Worm (Caenorhabditis elegans) whole organism, L2 larva: Measurements from ENCODE around the gene osgn-1.

Source experiments
- C34F6.9 ChIP-seq: fragments of 150-350 bp; optimal IDR thresholded peaks from 2 replicates; lab custom pipeline; 2014; ENCODE audit warnings: missing biosample characterization, missing genetic modification characterization
- F13H6.1 ChIP-seq: sonication (generic microtip); optimal IDR thresholded peaks from 2 replicates; lab custom pipeline; 2016; ENCODE audit warnings: missing genetic modification characterization, missing compliant biosample characterization
- R02D3.7 ChIP-seq: fragments of 150-350 bp; optimal IDR thresholded peaks from 2 replicates; lab custom pipeline; 2014; ENCODE audit warnings: missing biosample characterization, missing genetic modification characterization
- ZK546.5 ChIP-seq: sonication (generic microtip); optimal IDR thresholded peaks from 2 replicates; lab custom pipeline; 2017; ENCODE audit warnings: missing biosample characterization, missing genetic modification characterization
- aly-2 ChIP-seq: fragments of 150-350 bp; optimal IDR thresholded peaks from 2 replicates; lab custom pipeline; 2014; ENCODE audit warnings: missing biosample characterization, missing genetic modification characterization
- ama-1 ChIP-seq: fragments of 150-350 bp; optimal IDR thresholded peaks from 2 replicates; lab custom pipeline; 2018; ENCODE audit warnings: inconsistent platforms
- ceh-82 ChIP-seq: fragments of 150-350 bp; optimal IDR thresholded peaks from 2 replicates; lab custom pipeline; 2014; ENCODE audit warnings: missing biosample characterization, missing genetic modification characterization
- crh-2 ChIP-seq: sonication (generic microtip); optimal IDR thresholded peaks from 2 replicates; lab custom pipeline; 2017; ENCODE audit warnings: missing biosample characterization, missing genetic modification characterization
- dmd-4 ChIP-seq: sonication (generic microtip); optimal IDR thresholded peaks from 2 replicates; lab custom pipeline; 2017; ENCODE audit warnings: missing biosample characterization, missing genetic modification characterization
- egl-27 ChIP-seq: sonication (generic microtip); optimal IDR thresholded peaks from 3 replicates; lab custom pipeline; 2017; ENCODE audit warnings: missing biosample characterization, missing genetic modification reagents, missing genetic modification characterization
- elt-3 ChIP-seq: sonication (generic microtip); optimal IDR thresholded peaks from 2 replicates; lab custom pipeline; 2017; ENCODE audit warnings: missing biosample characterization, missing genetic modification characterization
- lin-11 ChIP-seq: fragments of 150-350 bp; sonication (generic microtip); optimal IDR thresholded peaks from 2 replicates; lab custom pipeline; 2014; ENCODE audit warnings: missing biosample characterization, missing genetic modification characterization, inconsistent platforms, mixed read lengths
- lin-39 ChIP-seq: fragments of 150-350 bp; optimal IDR thresholded peaks from 2 replicates; lab custom pipeline; 2014; ENCODE audit warnings: missing biosample characterization, missing genetic modification reagents, missing genetic modification characterization
- lsy-2 ChIP-seq, 2 experiments: fragments of 150-350 bp in 1 of 2; sonication (generic microtip) in 1 of 2; optimal IDR thresholded peaks; 2 replicates each; lab custom pipeline; 2014 to 2017; ENCODE audit warnings: missing biosample characterization in 2 of 2, missing genetic modification characterization in 2 of 2
- mab-5 ChIP-seq: fragments of 150-350 bp; optimal IDR thresholded peaks from 2 replicates; lab custom pipeline; 2014; ENCODE audit warnings: missing biosample characterization, missing genetic modification characterization
- mbf-1 ChIP-seq: sonication (generic microtip); optimal IDR thresholded peaks from 2 replicates; lab custom pipeline; 2017; ENCODE audit warnings: missing biosample characterization, missing genetic modification characterization
- mdl-1 ChIP-seq, 2 experiments: fragments of 150-350 bp in 1 of 2; sonication (generic microtip) in 1 of 2; optimal IDR thresholded peaks; 2 replicates each; lab custom pipeline; 2017; ENCODE audit warnings: missing biosample characterization in 2 of 2, missing genetic modification characterization in 2 of 2
- nhr-10 ChIP-seq: sonication (generic microtip); optimal IDR thresholded peaks from 2 replicates; lab custom pipeline; 2017; ENCODE audit warnings: missing biosample characterization, missing genetic modification characterization
- nhr-11 ChIP-seq: fragments of 150-350 bp; optimal IDR thresholded peaks from 2 replicates; lab custom pipeline; 2014; ENCODE audit warnings: missing biosample characterization, missing genetic modification characterization
- nhr-129 ChIP-seq: fragments of 150-350 bp; optimal IDR thresholded peaks from 2 replicates; lab custom pipeline; 2014; ENCODE audit warnings: missing biosample characterization, missing genetic modification characterization
- nhr-21 ChIP-seq: fragments of 150-350 bp; optimal IDR thresholded peaks from 2 replicates; lab custom pipeline; 2014; ENCODE audit warnings: missing biosample characterization, missing genetic modification characterization
- nhr-23 ChIP-seq: fragments of 150-350 bp; optimal IDR thresholded peaks from 2 replicates; lab custom pipeline; 2014; ENCODE audit warnings: missing biosample characterization, missing genetic modification reagents, missing genetic modification characterization
- nhr-25 ChIP-seq: fragments of 150-350 bp; sonication (generic microtip); optimal IDR thresholded peaks from 3 replicates; lab custom pipeline; 2014; ENCODE audit warnings: missing biosample characterization, missing genetic modification characterization
- nhr-6 ChIP-seq: fragments of 150-350 bp; optimal IDR thresholded peaks from 2 replicates; lab custom pipeline; 2014; ENCODE audit warnings: missing biosample characterization, missing genetic modification characterization
- nhr-77 ChIP-seq: fragments of 150-350 bp; optimal IDR thresholded peaks from 2 replicates; lab custom pipeline; 2014; ENCODE audit warnings: missing biosample characterization, missing genetic modification characterization
- peb-1 ChIP-seq: fragments of 150-350 bp; optimal IDR thresholded peaks from 2 replicates; lab custom pipeline; 2014; ENCODE audit warnings: missing biosample characterization, missing genetic modification characterization
- skn-1 ChIP-seq: sonication (generic microtip); optimal IDR thresholded peaks from 2 replicates; lab custom pipeline; 2017; ENCODE audit warnings: missing biosample characterization, missing genetic modification characterization
- sma-9 ChIP-seq, 2 experiments: fragments of 150-350 bp in 1 of 2; sonication (generic microtip) in 1 of 2; optimal IDR thresholded peaks; 2 replicates each; lab custom pipeline; 2014 to 2016; ENCODE audit warnings: missing genetic modification characterization in 2 of 2, mild to moderate bottlenecking in 1 of 2, missing biosample characterization in 1 of 2, missing compliant biosample characterization in 1 of 2, missing genetic modification reagents in 1 of 2, moderate library complexity in 1 of 2
- snpc-4 ChIP-seq: fragments of 150-350 bp; optimal IDR thresholded peaks from 2 replicates; lab custom pipeline; 2014; ENCODE audit warnings: missing biosample characterization, missing genetic modification characterization
- unc-62 ChIP-seq: fragments of 150-350 bp; optimal IDR thresholded peaks from 2 replicates; lab custom pipeline; 2014; ENCODE audit warnings: missing biosample characterization, missing genetic modification reagents, missing genetic modification characterization
- ztf-1 ChIP-seq: fragments of 200-800 bp; sonication (Bioruptor generic); conservative IDR thresholded peaks from 2 replicates; pipeline ENCODE4 v1.3.6; 2022; ENCODE audit warnings: missing genetic modification characterization, missing compliant biosample characterization
- ztf-11 ChIP-seq: sonication (generic microtip); optimal IDR thresholded peaks from 2 replicates; lab custom pipeline; 2017; ENCODE audit warnings: missing biosample characterization, missing genetic modification characterization

osgn-1 gene

DNA sequence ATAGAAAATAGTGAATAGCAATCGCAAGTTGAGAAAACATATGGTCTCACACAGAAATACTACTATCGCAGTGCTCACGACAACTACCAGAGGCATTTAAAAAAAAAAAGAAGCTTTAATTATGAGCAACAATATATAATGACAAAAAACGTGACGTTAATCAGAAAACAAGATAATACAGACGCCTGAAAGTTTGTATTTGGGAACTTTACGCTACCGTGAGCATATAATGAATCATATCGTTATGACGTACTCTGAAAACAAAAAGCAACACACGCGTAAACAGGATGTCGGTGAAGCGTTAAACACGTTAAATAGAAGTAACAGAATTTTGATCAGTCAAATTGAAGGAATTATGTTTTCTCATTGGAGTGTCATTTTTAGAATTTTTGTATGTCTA is 18.7 kb downstream of the osgn-1 start, which contains the start of gene srbc-71:
Gene srbc-71, minus strand, starts transcription at position 101 of the 400 bp plus-strand sequence.
- TF ChIP-seq C34F6.9 (tag; lab: Kevin White, UChicago) = no peak
- TF ChIP-seq lin-11 (tag; lab: Kevin White, UChicago) = no peak
- no peak for TF ChIP-seq elt-3 (tag; lab: Kevin White, UChicago)
- no peak for TF ChIP-seq nhr-77 (tag; lab: Kevin White, UChicago)
- TF ChIP-seq skn-1 (tag; lab: Kevin White, UChicago) = no peak
- TF ChIP-seq lsy-2 (tag; optimal IDR thresholded peaks at IDR 0.05; lab: Kevin White, UChicago) = no peak
- no peak for TF ChIP-seq nhr-23 (tag; lab: Kevin White, UChicago)
- TF ChIP-seq nhr-10 (tag; lab: Kevin White, UChicago) = no peak
- TF ChIP-seq F13H6.1 (tag; lab: Kevin White, UChicago) = no peak
- TF ChIP-seq snpc-4 (tag; lab: Kevin White, UChicago) = no peak
- TF ChIP-seq nhr-6 (tag; lab: Kevin White, UChicago) = no peak
- TF ChIP-seq R02D3.7 (tag; lab: Kevin White, UChicago) = no peak
- no peak for TF ChIP-seq sma-9 (GFP tag; optimal IDR thresholded peaks at IDR 0.05; lab: Kevin White, UChicago)
- TF ChIP-seq sma-9 (tag; optimal IDR thresholded peaks at IDR 0.05; lab: Kevin White, UChicago) = no peak
- TF ChIP-seq mab-5 (tag; lab: Kevin White, UChicago) = no peak
- no peak for TF ChIP-seq mdl-1 (tag; optimal IDR thresholded peaks at IDR 0.05; lab: Kevin White, UChicago)

DNA sequence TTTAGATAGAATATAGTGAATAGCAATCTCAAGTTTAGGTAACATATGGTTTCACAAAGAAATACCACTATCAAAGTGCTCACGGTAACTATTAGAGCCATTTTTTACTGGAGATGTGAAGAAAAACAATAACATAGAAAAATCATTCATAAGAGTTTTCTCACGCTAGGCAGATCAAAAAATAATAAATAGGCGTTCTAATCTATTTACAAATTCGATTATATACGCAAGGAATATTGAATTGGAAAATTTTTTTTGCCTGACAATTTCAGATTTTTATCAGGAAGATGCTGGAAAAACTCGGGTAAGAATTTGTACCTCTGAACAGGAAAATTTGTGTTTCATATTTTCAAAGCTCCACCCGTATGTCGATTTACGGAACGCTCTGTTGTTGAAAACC is 20.7 kb downstream of the osgn-1 start, which contains the start of gene srbc-70:
Gene srbc-70, minus strand, starts transcription at position 101 of the 400 bp plus-strand sequence.
- TF ChIP-seq dmd-4 (tag; lab: Kevin White, UChicago) (no peak), ztf-1 (GFP tag; lab: Robert Waterston, UW) (no peak)

- peak; percentile 87 for TF ChIP-seq ama-1 (lab: Kevin White, UChicago)
- TF ChIP-seq sma-9 (GFP tag; optimal IDR thresholded peaks at IDR 0.05; lab: Kevin White, UChicago) = no peak
- TF ChIP-seq sma-9 (tag; optimal IDR thresholded peaks at IDR 0.05; lab: Kevin White, UChicago) = no peak
- TF ChIP-seq nhr-21 (tag; lab: Kevin White, UChicago) = peak; percentile 42
Measured at ce11 chrIV:4235315-4236024, 28.3 kb downstream of the osgn-1 start, which contains the start of the genes zipt-2.2 and dpy-13. Gene zipt-2.2 (minus strand): TSS chrIV:4235365. Gene dpy-13 (plus strand): TSS chrIV:4235614.

DNA sequence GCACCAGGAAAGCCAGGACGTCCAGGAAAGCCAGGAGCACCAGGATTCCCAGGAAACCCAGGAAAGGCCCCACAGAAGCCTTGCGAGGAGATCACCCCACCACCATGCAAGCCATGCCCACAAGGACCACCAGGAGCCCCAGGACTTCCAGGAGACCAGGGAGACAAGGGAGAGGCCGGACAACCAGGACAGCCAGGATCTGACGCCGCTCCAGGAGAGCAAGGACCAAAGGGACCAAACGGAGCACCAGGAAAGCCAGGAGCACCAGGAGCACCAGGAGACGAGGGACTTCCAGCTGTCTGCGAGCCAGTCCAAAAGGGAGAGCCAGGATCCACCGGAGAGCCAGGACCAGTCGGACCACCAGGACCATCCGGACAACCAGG is 28.8 kb downstream of the osgn-1 start:
- no peak for TF ChIP-seq lin-39 (tag; lab: Kevin White, UChicago)

ce11 chrIV:4236671-4237070 is 29.5 kb downstream of the osgn-1 start:
- TF ChIP-seq nhr-23 (tag; lab: Kevin White, UChicago) (no peak), ama-1 (lab: Kevin White, UChicago) (peak; percentile 8), egl-27 (tag; lab: Kevin White, UChicago) (no peak), nhr-11 (tag; lab: Kevin White, UChicago) (peak; percentile 24), ZK546.5 (no peak), mbf-1 (tag; lab: Kevin White, UChicago) (no peak), skn-1 (tag; lab: Kevin White, UChicago) (no peak), peb-1 (no peak), ztf-11 (no peak), crh-2 (no peak), ztf-1 (GFP tag; lab: Robert Waterston, UW) (no peak), nhr-25 (tag; lab: Kevin White, UChicago) (peak; percentile 22), lin-11 (tag; lab: Kevin White, UChicago) (no peak), unc-62 (GFP tag; lab: Kevin White, UChicago) (no peak), nhr-21 (tag; lab: Kevin White, UChicago) (peak; percentile 47)
- TF ChIP-seq, all 48 proteins: peak for 4

- TF ChIP-seq nhr-129 (tag; lab: Kevin White, UChicago) (no peak), ceh-82 (tag; lab: Kevin White, UChicago) (no peak), nhr-21 (tag; lab: Kevin White, UChicago) (no peak), ztf-1 (GFP tag; lab: Robert Waterston, UW) (no peak), aly-2 (tag; lab: Kevin White, UChicago) (no peak)
Measured at ce11 chrIV:4243830-4244406, 36.7 kb downstream of the osgn-1 start.
